Fruit fly (Drosophila melanogaster) whole organism, embryonic: ENCODE data around the gene r-l.
A peak's percentile ranks its signal among the peaks of the same experiment; 100 is the strongest.

Experiments used
- Abd-B ChIP-seq: fragments of 200-800 bp; sonication (Bioruptor generic); optimal IDR thresholded peaks from 2 replicates; lab custom pipeline; 2018; ENCODE audit warnings: missing biosample characterization, mild to moderate bottlenecking, missing genetic modification characterization, moderate library complexity
- C15 ChIP-seq: fragments of 200-800 bp; sonication (Bioruptor generic); IDR thresholded peaks from 3 replicates; pipeline ENCODE4 v1.3.6; 2022; ENCODE audit warnings: missing biosample characterization, missing genetic modification characterization
- CG10209 ChIP-seq: fragments of 200-800 bp; sonication (Bioruptor generic); optimal IDR thresholded peaks from 3 replicates; lab custom pipeline; 2017; ENCODE audit warnings: missing biosample characterization, mild to moderate bottlenecking, missing genetic modification characterization, missing genetic modification reagents
- CG10267 ChIP-seq: fragments of 200-800 bp; sonication (Bioruptor generic); optimal IDR thresholded peaks from 2 replicates; lab custom pipeline; 2018; ENCODE audit warnings: missing biosample characterization, mild to moderate bottlenecking, missing genetic modification characterization, moderate library complexity
- CG11560 ChIP-seq: fragments of 200-800 bp; sonication (Bioruptor generic); IDR thresholded peaks from 3 replicates; pipeline ENCODE4 v1.3.6; 2022; ENCODE audit warnings: missing biosample characterization, missing genetic modification characterization
- CG12659 ChIP-seq: fragments of 200-800 bp; sonication (Bioruptor generic); optimal IDR thresholded peaks from 3 replicates; lab custom pipeline; 2017; ENCODE audit warnings: mild to moderate bottlenecking, missing biosample characterization, missing genetic modification reagents, missing genetic modification characterization
- CG14050 ChIP-seq: fragments of 200-800 bp; sonication (Bioruptor generic); IDR thresholded peaks from 3 replicates; pipeline ENCODE4 v1.3.6; 2022; ENCODE audit warnings: missing biosample characterization, missing genetic modification characterization
- CG16779 ChIP-seq: fragments of 200-800 bp; sonication (Bioruptor generic); IDR thresholded peaks from 2 replicates; pipeline ENCODE4 v1.3.6; 2022; ENCODE audit warnings: missing biosample characterization, missing genetic modification characterization
- CG2120 ChIP-seq: fragments of 200-800 bp; sonication (Bioruptor generic); optimal IDR thresholded peaks from 3 replicates; lab custom pipeline; 2016; ENCODE audit warnings: missing biosample characterization, missing genetic modification characterization
- CG2889 ChIP-seq: fragments of 200-800 bp; sonication (Bioruptor generic); IDR thresholded peaks from 3 replicates; pipeline ENCODE4 v1.3.6; 2022; ENCODE audit warnings: missing biosample characterization, missing genetic modification characterization
- CG33213 ChIP-seq: fragments of 200-800 bp; sonication (Bioruptor generic); optimal IDR thresholded peaks from 3 replicates; lab custom pipeline; 2016; ENCODE audit warnings: missing biosample characterization, missing genetic modification characterization
- CG42726 ChIP-seq: fragments of 200-800 bp; sonication (Bioruptor generic); IDR thresholded peaks from 2 replicates; pipeline ENCODE4 v1.3.6; 2022; ENCODE audit warnings: missing biosample characterization, missing genetic modification characterization; ENCODE audit not compliant: partially characterized antibody
- CG5245 ChIP-seq: fragments of 200-800 bp; sonication (Bioruptor generic); optimal IDR thresholded peaks from 3 replicates; lab custom pipeline; 2016; ENCODE audit warnings: missing biosample characterization, missing genetic modification characterization
- CG8290 ChIP-seq, 3 experiments: fragments of 200-800 bp; sonication (Bioruptor generic); optimal IDR thresholded peaks; 2 replicates each; lab custom pipeline; 2016 to 2019; ENCODE audit warnings: missing biosample characterization in 3 of 3, missing genetic modification characterization in 3 of 3, mild to moderate bottlenecking in 2 of 3, moderate library complexity in 1 of 3
- CG8478 ChIP-seq: fragments of >200 bp; optimal IDR thresholded peaks from 2 replicates; lab custom pipeline; 2018
- Deaf1 ChIP-seq: fragments of 200-800 bp; optimal IDR thresholded peaks from 3 replicates; lab custom pipeline; 2019; ENCODE audit warnings: missing biosample characterization, mild to moderate bottlenecking, missing genetic modification characterization, moderate library complexity
- Dip2 ChIP-seq: fragments of 200-800 bp; sonication (Bioruptor generic); IDR thresholded peaks from 2 replicates; pipeline ENCODE4 v1.3.6; 2022; ENCODE audit warnings: missing biosample characterization, missing genetic modification characterization
- Doc2 ChIP-seq: fragments of 200-800 bp; sonication (Bioruptor generic); IDR thresholded peaks from 2 replicates; pipeline ENCODE4 v1.3.6; 2022; ENCODE audit warnings: missing biosample characterization, missing genetic modification characterization
- Ets97D ChIP-seq: fragments of 200-800 bp; sonication (Bioruptor generic); optimal IDR thresholded peaks from 3 replicates; lab custom pipeline; 2016; ENCODE audit warnings: missing biosample characterization, missing genetic modification characterization
- GATAe ChIP-seq: fragments of 200-800 bp; sonication (Bioruptor generic); conservative IDR thresholded peaks from 2 replicates; pipeline ENCODE4 v1.3.6; 2022; ENCODE audit warnings: missing biosample characterization, missing genetic modification characterization
- HLHmδ ChIP-seq: fragments of 200-800 bp; sonication (Bioruptor generic); optimal IDR thresholded peaks from 2 replicates; lab custom pipeline; 2018; ENCODE audit warnings: missing biosample characterization, mild to moderate bottlenecking, missing genetic modification characterization, moderate library complexity
- Lpt ChIP-seq: fragments of >200 bp; optimal IDR thresholded peaks from 2 replicates; lab custom pipeline; 2018; ENCODE audit warnings: missing biosample characterization, missing genetic modification characterization
- Nf-YA ChIP-seq: fragments of 200-800 bp; sonication (Bioruptor generic); IDR thresholded peaks from 2 replicates; pipeline ENCODE4 v1.3.6; 2022; ENCODE audit warnings: missing biosample characterization, missing genetic modification characterization
- Nf-YC ChIP-seq: fragments of 200-800 bp; optimal IDR thresholded peaks from 3 replicates; lab custom pipeline; 2019; ENCODE audit warnings: missing biosample characterization, mild to moderate bottlenecking, missing genetic modification characterization, moderate library complexity
- Side ChIP-seq: fragments of 200-800 bp; sonication (Bioruptor generic); optimal IDR thresholded peaks from 2 replicates; lab custom pipeline; 2016; ENCODE audit warnings: missing biosample characterization, missing genetic modification characterization
- Sin3A ChIP-seq: fragments of >200 bp; optimal IDR thresholded peaks from 2 replicates; lab custom pipeline; 2018
- Sox100B ChIP-seq: fragments of 200-800 bp; sonication (Bioruptor generic); optimal IDR thresholded peaks from 3 replicates; lab custom pipeline; 2018; ENCODE audit warnings: missing biosample characterization, mild to moderate bottlenecking, missing genetic modification characterization
- TFAM ChIP-seq: fragments of 200-800 bp; sonication (Bioruptor generic); optimal IDR thresholded peaks from 2 replicates; lab custom pipeline; 2017; ENCODE audit warnings: missing biosample characterization, missing genetic modification characterization, inconsistent platforms
- Trl ChIP-seq, 3 experiments: fragments of >200 bp in 2 of 3; fragments of 200-800 bp in 1 of 3; sonication (Bioruptor generic) in 1 of 3; optimal IDR thresholded peaks; 2 replicates in 1 of 3; 3 replicates in 2 of 3; lab custom pipeline; 2016 to 2017; ENCODE audit warnings: missing biosample characterization in 1 of 3, missing genetic modification characterization in 1 of 3
- Vsx1 ChIP-seq: fragments of 200-800 bp; sonication (Bioruptor generic); optimal IDR thresholded peaks from 2 replicates; lab custom pipeline; 2017; ENCODE audit warnings: missing biosample characterization, mild to moderate bottlenecking, missing genetic modification characterization, missing genetic modification reagents
- caup ChIP-seq: fragments of 200-800 bp; sonication (Bioruptor generic); optimal IDR thresholded peaks from 3 replicates; lab custom pipeline; 2017; ENCODE audit warnings: missing biosample characterization, mild to moderate bottlenecking, missing genetic modification characterization, moderate library complexity; ENCODE audit not compliant: severe bottlenecking
- cwo ChIP-seq: fragments of 200-800 bp; sonication (Bioruptor generic); optimal IDR thresholded peaks from 3 replicates; lab custom pipeline; 2017; ENCODE audit warnings: missing biosample characterization, missing genetic modification characterization, mild to moderate bottlenecking, moderate library complexity, missing genetic modification reagents
- exex ChIP-seq: fragments of 200-800 bp; sonication (Bioruptor generic); optimal IDR thresholded peaks from 4 replicates; lab custom pipeline; 2018; ENCODE audit warnings: missing biosample characterization, mild to moderate bottlenecking, missing genetic modification characterization, moderate library complexity
- eyg ChIP-seq: fragments of 200-800 bp; sonication (Bioruptor generic); optimal IDR thresholded peaks from 3 replicates; lab custom pipeline; 2016; ENCODE audit warnings: missing biosample characterization, missing genetic modification characterization
- fd96Cb ChIP-seq: fragments of 200-800 bp; sonication (Bioruptor generic); optimal IDR thresholded peaks from 2 replicates; lab custom pipeline; 2018; ENCODE audit warnings: missing biosample characterization, mild to moderate bottlenecking, missing genetic modification characterization, moderate library complexity
- fu2 ChIP-seq: fragments of 200-800 bp; sonication (Bioruptor generic); optimal IDR thresholded peaks from 2 replicates; lab custom pipeline; 2016; ENCODE audit warnings: missing biosample characterization, missing genetic modification characterization
- grau ChIP-seq: fragments of 200-800 bp; optimal IDR thresholded peaks from 3 replicates; lab custom pipeline; 2019; ENCODE audit warnings: missing biosample characterization, mild to moderate bottlenecking, missing genetic modification characterization, moderate library complexity
- gro ChIP-seq: fragments of 200-800 bp; sonication (Bioruptor generic); optimal IDR thresholded peaks from 2 replicates; lab custom pipeline; 2016; ENCODE audit warnings: missing biosample characterization, missing genetic modification characterization
- luna ChIP-seq: fragments of 200-800 bp; sonication (Bioruptor generic); optimal IDR thresholded peaks from 2 replicates; lab custom pipeline; 2016; ENCODE audit warnings: missing biosample characterization, missing genetic modification characterization
- mirr ChIP-seq: fragments of 200-800 bp; sonication (Bioruptor generic); optimal IDR thresholded peaks from 3 replicates; lab custom pipeline; 2018; ENCODE audit warnings: missing biosample characterization, mild to moderate bottlenecking, missing genetic modification characterization
- mld ChIP-seq: fragments of 200-800 bp; sonication (Bioruptor generic); IDR thresholded peaks from 3 replicates; pipeline ENCODE4 v1.3.6; 2022; ENCODE audit warnings: missing biosample characterization, missing genetic modification characterization; ENCODE audit not compliant: partially characterized antibody
- pb ChIP-seq: fragments of 200-800 bp; sonication (Bioruptor generic); optimal IDR thresholded peaks from 3 replicates; lab custom pipeline; 2016; ENCODE audit warnings: missing biosample characterization, missing genetic modification characterization
- phol ChIP-seq: fragments of 200-800 bp; sonication (Bioruptor generic); optimal IDR thresholded peaks from 3 replicates; lab custom pipeline; 2018; ENCODE audit warnings: missing biosample characterization, mild to moderate bottlenecking, missing genetic modification characterization, moderate library complexity
- pnt ChIP-seq: fragments of 200-800 bp; sonication (Bioruptor generic); optimal IDR thresholded peaks from 3 replicates; lab custom pipeline; 2016; ENCODE audit warnings: missing biosample characterization, missing genetic modification characterization
- prd ChIP-seq, 3 experiments: fragments of >200 bp in 2 of 3; fragments of 200-800 bp in 1 of 3; sonication (Bioruptor generic) in 1 of 3; optimal IDR thresholded peaks in 2 of 3; IDR thresholded peaks in 1 of 3; 2 replicates in 2 of 3; 3 replicates in 1 of 3; pipeline versions ENCODE4 v1.3.6 to Lab custom; 2017 to 2022; ENCODE audit warnings: missing biosample characterization in 1 of 3, missing genetic modification characterization in 1 of 3
- slou ChIP-seq: fragments of 200-800 bp; sonication (Bioruptor generic); optimal IDR thresholded peaks from 3 replicates; lab custom pipeline; 2016; ENCODE audit warnings: missing biosample characterization, missing genetic modification characterization
- slp2 ChIP-seq: fragments of 200-800 bp; sonication (Bioruptor generic); optimal IDR thresholded peaks from 2 replicates; lab custom pipeline; 2016; ENCODE audit warnings: missing biosample characterization, missing genetic modification characterization
- tap ChIP-seq: fragments of 200-800 bp; optimal IDR thresholded peaks from 3 replicates; lab custom pipeline; 2019; ENCODE audit warnings: missing biosample characterization, mild to moderate bottlenecking, missing genetic modification characterization, moderate library complexity
- tgo ChIP-seq: fragments of 200-800 bp; sonication (Bioruptor generic); IDR thresholded peaks from 3 replicates; pipeline ENCODE4 v1.3.6; 2022; ENCODE audit warnings: missing biosample characterization, missing genetic modification characterization
- trem ChIP-seq: fragments of 200-800 bp; optimal IDR thresholded peaks from 3 replicates; lab custom pipeline; 2019; ENCODE audit warnings: missing biosample characterization, mild to moderate bottlenecking, missing genetic modification characterization, moderate library complexity
- trh ChIP-seq: fragments of 200-800 bp; sonication (Bioruptor generic); optimal IDR thresholded peaks from 2 replicates; lab custom pipeline; 2016; ENCODE audit warnings: missing biosample characterization, missing genetic modification characterization

The r-l gene

dm6 chr3R:21073141-21073540 lies at the start of gene r-l (continued):
- TF ChIP-seq CG8290 (GFP tag; optimal IDR thresholded peaks at IDR 0.05; lab: Kevin White, UChicago), result no peak
- TF ChIP-seq CG8290 (tag; optimal IDR thresholded peaks at IDR 0.05; lab: Kevin White, UChicago), result peak in 1 of 2 experiments; percentile 77
- no peak for TF ChIP-seq Sox100B (GFP tag; lab: Kevin White, UChicago)
- no peak for TF ChIP-seq caup (GFP tag; lab: Kevin White, UChicago)
- no peak for TF ChIP-seq fd96Cb (tag; lab: Kevin White, UChicago)
- no peak for TF ChIP-seq TFAM (GFP tag; lab: Kevin White, UChicago)
- peak; percentile 45 for TF ChIP-seq CG10267
- TF ChIP-seq CG8478, result no peak
- TF ChIP-seq exex, result peak; percentile 81
- TF ChIP-seq pnt (GFP tag; lab: Kevin White, UChicago), result no peak
- no peak for TF ChIP-seq slou (GFP tag; lab: Kevin White, UChicago)
- TF ChIP-seq Abd-B (GFP tag; lab: Kevin White, UChicago), result peak; percentile 39
- no peak for TF ChIP-seq Doc2 (GFP tag; lab: Robert Waterston, UW)
- no peak for TF ChIP-seq Trl (optimal IDR thresholded peaks at IDR 0.05; lab: Kevin White, UChicago)
- no peak for TF ChIP-seq Trl (GFP tag; optimal IDR thresholded peaks at IDR 0.05; lab: Kevin White, UChicago)
- no peak for TF ChIP-seq CG2889 (GFP tag; lab: Robert Waterston, UW)
- TF ChIP-seq Ets97D (GFP tag; lab: Kevin White, UChicago), result peak; percentile 80
- TF ChIP-seq CG16779 (GFP tag; lab: Robert Waterston, UW), result no peak
- TF ChIP-seq eyg, result no peak
- TF ChIP-seq CG11560, result no peak
- peak; percentile 44 for TF ChIP-seq Vsx1 (GFP tag; lab: Kevin White, UChicago)
- TF ChIP-seq Sin3A (lab: Kevin White, UChicago), result peak; percentile 61
- peak; percentile 47 for TF ChIP-seq gro
- no peak for TF ChIP-seq tgo
- peak; percentile 25 for TF ChIP-seq CG2120 (GFP tag; lab: Kevin White, UChicago)
- TF ChIP-seq tap, result no peak
- TF ChIP-seq slp2 (GFP tag; lab: Kevin White, UChicago), result no peak
- peak; percentile 48 for TF ChIP-seq trem (tag; lab: Kevin White, UChicago)
- TF ChIP-seq Nf-YA (GFP tag; lab: Robert Waterston, UW), result no peak
- TF ChIP-seq phol, result peak; percentile 60
- peak; percentile 59 for TF ChIP-seq CG33213 (GFP tag; lab: Kevin White, UChicago)
- TF ChIP-seq CG14050 (GFP tag; lab: Robert Waterston, UW), result no peak
- TF ChIP-seq C15, result no peak
- TF ChIP-seq CG12659 (GFP tag; lab: Kevin White, UChicago), result peak; percentile 56
- peak; percentile 40 for TF ChIP-seq cwo (GFP tag; lab: Kevin White, UChicago)
- TF ChIP-seq trh (GFP tag; lab: Kevin White, UChicago), result no peak
- no peak for TF ChIP-seq HLHmδ (GFP tag; lab: Kevin White, UChicago)
- no peak for TF ChIP-seq Dip2 (GFP tag; lab: Robert Waterston, UW)
- TF ChIP-seq CG42726 (GFP tag; lab: Robert Waterston, UW), result peak; percentile 61
- TF ChIP-seq mld (GFP tag; lab: Robert Waterston, UW), result no peak
- TF ChIP-seq Side (GFP tag; lab: Kevin White, UChicago), result no peak
- no peak for TF ChIP-seq CG5245 (GFP tag; lab: Kevin White, UChicago)
- no peak for TF ChIP-seq mirr (GFP tag; lab: Kevin White, UChicago)
- TF ChIP-seq CG10209, result no peak
- peak; percentile 80 for TF ChIP-seq Nf-YC (tag; lab: Kevin White, UChicago)
- TF ChIP-seq fu2 (GFP tag; lab: Kevin White, UChicago), result no peak
- no peak for TF ChIP-seq Deaf1 (tag; lab: Kevin White, UChicago)
- no peak for TF ChIP-seq Lpt (GFP tag; lab: Kevin White, UChicago)
- TF ChIP-seq luna (GFP tag; lab: Kevin White, UChicago), result no peak
- TF ChIP-seq prd (optimal IDR thresholded peaks at IDR 0.05; lab: Kevin White, UChicago), result no peak
- no peak for TF ChIP-seq prd (GFP tag; IDR thresholded peaks at IDR 0.05; lab: Robert Waterston, UW)
- no peak for TF ChIP-seq pb (GFP tag; lab: Kevin White, UChicago)
- TF ChIP-seq GATAe (GFP tag; lab: Robert Waterston, UW), result no peak
- TF ChIP-seq grau (tag; lab: Kevin White, UChicago), result no peak
